Worm (Caenorhabditis elegans) whole organism, late embryonic: ENCODE measurements around the gene T05A8.7.

Source experiments
- ceh-19 ChIP-seq: fragments of 200-800 bp; sonication (Bioruptor generic); optimal IDR thresholded peaks from 2 replicates; lab custom pipeline; 2018; ENCODE audit warnings: mild to moderate bottlenecking, missing genetic modification characterization, missing compliant biosample characterization
- ceh-31 ChIP-seq: sonication (generic microtip); optimal IDR thresholded peaks from 2 replicates; lab custom pipeline; 2016; ENCODE audit warnings: missing genetic modification characterization, missing compliant biosample characterization
- fkh-6 ChIP-seq: sonication (generic microtip); optimal IDR thresholded peaks from 2 replicates; lab custom pipeline; 2016; ENCODE audit warnings: missing genetic modification characterization, missing compliant biosample characterization
- hlh-15 ChIP-seq: sonication (generic microtip); optimal IDR thresholded peaks from 2 replicates; lab custom pipeline; 2016; ENCODE audit warnings: missing genetic modification characterization, missing compliant biosample characterization
- pat-9 ChIP-seq: fragments of 200-800 bp; sonication (Bioruptor generic); optimal IDR thresholded peaks from 2 replicates; lab custom pipeline; 2018; ENCODE audit warnings: mild to moderate bottlenecking, missing genetic modification characterization, moderate library complexity, missing compliant biosample characterization
- pax-1 ChIP-seq: fragments of 150-350 bp; optimal IDR thresholded peaks from 2 replicates; lab custom pipeline; 2014; ENCODE audit warnings: missing biosample characterization, missing genetic modification characterization
- tbx-2 ChIP-seq: sonication (generic microtip); optimal IDR thresholded peaks from 2 replicates; lab custom pipeline; 2016; ENCODE audit warnings: missing genetic modification characterization, missing compliant biosample characterization
- unc-42 ChIP-seq: sonication (generic microtip); optimal IDR thresholded peaks from 2 replicates; lab custom pipeline; 2016; ENCODE audit warnings: missing genotype, missing genetic modification characterization, missing compliant biosample characterization

- TF ChIP-seq ceh-19 (GFP tag; lab: Kevin White, UChicago) (no peak), unc-42 (tag; lab: Kevin White, UChicago) (no peak), pax-1 (tag; lab: Kevin White, UChicago) (no peak), fkh-6 (tag; lab: Kevin White, UChicago) (no peak), hlh-15 (tag; lab: Kevin White, UChicago) (no peak), pat-9 (tag; lab: Kevin White, UChicago) (no peak), tbx-2 (tag; lab: Kevin White, UChicago) (no peak), ceh-31 (tag; lab: Kevin White, UChicago) (no peak)
These were observed 746 bp downstream of the T05A8.7 start for ce11 chrII:2741405-2741804.
